Fruit fly (Drosophila melanogaster) S2 (cell line): ENCODE results near the gene CG14995.

ENCODE experiments used
- CG8478 ChIP-seq: fragments of >200 bp; optimal IDR thresholded peaks from 2 replicates; lab custom pipeline; 2018
- CTCF ChIP-seq, 2 experiments: fragments of >200 bp; optimal IDR thresholded peaks; 2 replicates each; lab custom pipeline; 2018

Gene CG14995

DNA sequence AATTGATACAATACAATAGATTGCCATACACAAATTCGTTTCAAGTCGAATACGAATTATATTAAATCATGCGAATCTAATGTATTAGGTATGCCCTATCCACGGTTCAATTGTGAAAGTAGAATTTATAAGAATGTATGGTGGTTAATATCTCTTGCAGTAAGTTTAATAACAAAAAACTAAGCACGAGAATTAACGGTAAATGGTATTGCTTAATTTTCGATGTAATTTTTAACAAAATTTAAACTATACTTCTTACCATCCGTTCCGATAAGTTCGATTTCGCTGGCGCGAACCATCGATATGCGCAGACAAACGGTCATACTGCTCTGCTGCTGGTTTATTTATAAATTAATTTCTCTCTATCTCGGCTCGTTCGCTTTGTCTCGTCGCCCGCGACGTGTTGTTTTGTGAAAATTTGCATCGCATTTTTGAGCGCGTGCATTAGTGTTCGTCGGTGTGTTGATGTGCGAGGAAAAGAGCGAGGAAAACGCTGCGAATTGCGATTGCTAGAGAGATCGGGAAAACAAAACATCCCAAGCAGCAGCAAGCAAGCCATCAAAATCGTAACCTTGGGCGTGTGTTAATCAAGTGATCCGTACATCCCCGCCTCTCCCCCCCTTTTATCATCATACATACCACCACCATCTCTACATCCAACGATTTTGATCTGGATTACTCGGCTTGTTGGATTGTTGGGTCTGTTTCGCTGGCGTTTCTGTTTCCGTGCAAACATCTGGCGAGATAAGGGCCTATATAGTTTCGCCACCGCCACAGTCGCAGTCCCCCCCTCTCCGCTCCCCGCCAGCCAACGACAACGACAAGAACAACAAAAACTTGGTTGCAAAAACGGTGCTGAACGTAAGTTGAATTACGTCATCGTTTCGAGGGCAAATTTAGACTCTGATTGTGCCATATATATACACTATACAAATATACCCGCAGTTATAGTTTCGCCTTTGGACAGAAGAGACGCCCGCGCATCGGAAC lies 497 bp upstream of the CG14995 start, which contains the start of gene Fit1:
Gene Fit1 (plus strand): TSS at position 307 of the 990 bp plus-strand sequence.
- TF ChIP-seq CG8478 (lab: Kevin White, UChicago) (no peak), CTCF (optimal IDR thresholded peaks at IDR 0.05; lab: Kevin White, UChicago) (no peak)

dm6 chr3L:4099194-4099593 lies 3.9 kb downstream of the CG14995 start:
- TF ChIP-seq CG8478 (lab: Kevin White, UChicago) (no peak), CTCF (optimal IDR thresholded peaks at IDR 0.05; lab: Kevin White, UChicago) (no peak)

- TF ChIP-seq CTCF (optimal IDR thresholded peaks at IDR 0.05; lab: Kevin White, UChicago) (no peak), CG8478 (lab: Kevin White, UChicago) (no peak)
Observed at dm6 chr3L:4096546-4096945, 6.5 kb downstream of the CG14995 start.

DNA sequence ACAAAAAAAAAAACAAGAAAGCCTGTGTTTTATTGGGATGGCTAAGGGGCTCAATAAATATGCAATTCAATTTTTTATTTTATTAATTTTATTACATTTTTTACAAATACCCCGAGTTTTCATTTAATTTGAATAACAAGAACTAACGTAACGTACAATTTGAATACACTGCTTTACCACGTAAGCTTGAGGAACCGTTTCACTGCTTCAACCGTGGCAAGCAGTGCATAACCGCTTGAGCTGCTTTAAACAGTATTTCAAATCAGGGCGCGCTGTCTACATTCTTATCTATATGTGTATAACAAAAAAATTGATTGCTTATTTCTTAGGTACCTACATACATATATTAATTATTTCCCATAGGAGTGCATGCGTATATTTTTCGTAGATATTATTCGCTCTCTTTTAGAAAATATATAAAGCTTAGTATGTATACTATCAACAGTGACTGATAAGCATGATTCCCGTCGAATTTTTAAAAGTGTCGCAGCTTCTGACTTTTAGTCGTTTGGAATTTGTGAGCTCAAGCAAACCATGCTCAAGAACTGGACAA lies 10.3 kb downstream of the CG14995 start, which contains the start of gene CG14990:
Gene CG14990 (plus strand): TSS at position 503 of the 553 bp plus-strand sequence.
- TF ChIP-seq CTCF (optimal IDR thresholded peaks at IDR 0.05; lab: Kevin White, UChicago) (peak in 1 of 2 experiments; percentile 44), CG8478 (lab: Kevin White, UChicago) (no peak)

DNA sequence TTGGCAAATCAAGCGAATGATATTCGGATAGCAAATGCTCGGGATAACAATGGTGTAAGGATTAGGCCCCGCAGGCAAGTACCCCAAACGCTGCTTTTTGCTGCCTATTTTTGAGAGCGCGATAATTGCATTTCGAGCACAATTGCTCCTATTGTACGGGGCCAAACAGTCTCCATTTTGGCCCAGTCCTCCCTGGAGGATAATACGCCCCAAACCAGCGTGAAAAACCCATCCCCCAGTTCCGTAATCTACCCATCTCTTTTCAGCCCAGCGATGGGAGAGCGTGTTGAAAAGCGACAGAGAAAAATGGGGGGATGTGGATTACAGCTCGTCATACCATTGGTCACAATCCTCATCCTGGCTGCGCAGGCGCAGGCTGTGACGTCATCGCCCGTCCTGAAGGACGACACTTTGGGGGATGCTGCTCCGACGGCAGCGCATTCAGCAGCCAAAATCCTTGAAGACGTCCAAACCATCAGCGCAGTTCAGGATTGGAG lies 14.3 kb downstream of the CG14995 start, which contains the start of gene Gad1:
Gene Gad1 (minus strand): TSS at position 51 of the 497 bp plus-strand sequence.
- TF ChIP-seq CG8478 (lab: Kevin White, UChicago) (no peak), CTCF (optimal IDR thresholded peaks at IDR 0.05; lab: Kevin White, UChicago) (no peak)

- TF ChIP-seq CG8478 (lab: Kevin White, UChicago) (no peak), CTCF (optimal IDR thresholded peaks at IDR 0.05; lab: Kevin White, UChicago) (no peak)
Observed at dm6 chr3L:4087281-4087680, 15.8 kb downstream of the CG14995 start, which contains the start of gene CG14989. Gene CG14989, plus strand, starts transcription at chr3L:4087581.

dm6 chr3L:4085867-4086266 lies 17.2 kb downstream of the CG14995 start:
- TF ChIP-seq CG8478 (lab: Kevin White, UChicago) (no peak), CTCF (optimal IDR thresholded peaks at IDR 0.05; lab: Kevin White, UChicago) (no peak)

DNA sequence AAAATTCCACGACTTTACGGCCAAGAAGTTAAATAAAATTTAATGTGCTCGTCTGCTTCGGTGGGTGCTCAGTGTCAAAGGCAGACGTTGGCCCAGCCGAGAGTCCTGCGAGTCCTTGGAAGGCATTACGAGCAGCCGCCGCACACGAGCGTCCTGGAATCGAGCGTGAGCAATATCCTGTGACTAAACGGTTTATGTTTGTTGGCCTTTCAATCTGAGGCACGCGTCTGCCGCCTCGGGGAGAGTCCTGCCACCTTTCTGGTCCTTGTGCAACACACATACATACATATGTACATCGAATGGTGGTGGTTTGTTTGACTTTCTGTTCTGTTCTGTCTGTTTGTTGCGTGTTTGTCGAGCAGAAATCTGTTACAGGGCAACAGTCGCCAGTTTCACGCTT lies 19.6 kb downstream of the CG14995 start:
- TF ChIP-seq CG8478 (lab: Kevin White, UChicago) (no peak), CTCF (optimal IDR thresholded peaks at IDR 0.05; lab: Kevin White, UChicago) (no peak)

- TF ChIP-seq CG8478 (lab: Kevin White, UChicago) (no peak), CTCF (optimal IDR thresholded peaks at IDR 0.05; lab: Kevin White, UChicago) (no peak)
Observed at dm6 chr3L:4081243-4081642, 21.8 kb downstream of the CG14995 start.

- no peak for TF ChIP-seq CG8478 (lab: Kevin White, UChicago)
- TF ChIP-seq CTCF (optimal IDR thresholded peaks at IDR 0.05; lab: Kevin White, UChicago), result no peak
Observed at dm6 chr3L:4080278-4080677, 22.8 kb downstream of the CG14995 start.

- TF ChIP-seq CG8478 (lab: Kevin White, UChicago), result no peak
Observed at dm6 chr3L:4076907-4077306, 26.1 kb downstream of the CG14995 start.

DNA sequence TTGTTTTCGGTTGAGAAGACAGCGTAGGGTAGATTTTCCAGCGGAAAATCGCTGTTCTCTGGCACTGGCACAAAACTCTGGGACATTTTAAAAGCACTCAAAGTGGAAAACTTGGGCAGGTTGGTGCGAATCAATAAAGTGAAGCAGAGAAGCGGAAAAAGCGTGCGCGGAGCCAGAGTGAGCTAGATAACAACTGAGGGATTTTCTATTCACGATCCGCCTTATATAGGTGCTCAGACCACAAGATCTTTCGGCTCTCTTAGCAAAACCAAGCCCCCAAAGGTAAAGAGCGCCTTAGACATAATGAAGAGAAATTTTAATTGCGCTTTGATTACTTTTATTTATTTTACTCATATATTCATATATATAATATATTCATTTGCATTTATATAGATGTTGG lies 29.3 kb downstream of the CG14995 start, which contains the start of gene Faa:
Gene Faa (minus strand): TSS at position 200 of the 400 bp plus-strand sequence.
- TF ChIP-seq CG8478 (lab: Kevin White, UChicago) (no peak), CTCF (optimal IDR thresholded peaks at IDR 0.05; lab: Kevin White, UChicago) (no peak)

- peak; percentile 74 to 76 for TF ChIP-seq CTCF (optimal IDR thresholded peaks at IDR 0.05; lab: Kevin White, UChicago)
- TF ChIP-seq CG8478 (lab: Kevin White, UChicago), result no peak
Observed at dm6 chr3L:4072717-4073116, 30.3 kb downstream of the CG14995 start.

- TF ChIP-seq CG8478 (lab: Kevin White, UChicago) (no peak), CTCF (optimal IDR thresholded peaks at IDR 0.05; lab: Kevin White, UChicago) (no peak)
Observed at dm6 chr3L:4071561-4072049, 31.5 kb downstream of the CG14995 start, which contains the start of gene wit. Gene wit, minus strand, starts transcription at chr3L:4071717.
